Fruit fly (Drosophila melanogaster) whole organism, embryonic: ENCODE measurements around the gene tj.

Experiments
- CG12155 ChIP-seq: fragments of 200-800 bp; sonication (Bioruptor generic); optimal IDR thresholded peaks from 3 replicates; lab custom pipeline; 2016; ENCODE audit warnings: missing biosample characterization, missing genetic modification characterization
- CG13775 ChIP-seq: fragments of 200-800 bp; sonication (Bioruptor generic); optimal IDR thresholded peaks from 3 replicates; lab custom pipeline; 2017; ENCODE audit warnings: missing biosample characterization, mild to moderate bottlenecking, missing genetic modification characterization
- CG17612 ChIP-seq: fragments of 200-800 bp; sonication (Bioruptor generic); IDR thresholded peaks from 2 replicates; pipeline ENCODE4 v1.3.6; 2022; ENCODE audit warnings: missing biosample characterization, missing genetic modification characterization
- CG17802 ChIP-seq: fragments of 200-800 bp; sonication (Bioruptor generic); optimal IDR thresholded peaks from 2 replicates; lab custom pipeline; 2018; ENCODE audit warnings: missing biosample characterization, mild to moderate bottlenecking, missing genetic modification characterization, moderate library complexity
- CG17912 ChIP-seq: fragments of 200-800 bp; sonication (Bioruptor generic); optimal IDR thresholded peaks from 2 replicates; lab custom pipeline; 2018; ENCODE audit warnings: missing biosample characterization, mild to moderate bottlenecking, missing genetic modification characterization
- CG18599 ChIP-seq: fragments of 200-800 bp; sonication (Bioruptor generic); optimal IDR thresholded peaks from 3 replicates; lab custom pipeline; 2017; ENCODE audit warnings: missing biosample characterization, missing genetic modification characterization, mild to moderate bottlenecking, moderate library complexity, missing genetic modification reagents
- CG31441 ChIP-seq: fragments of 200-800 bp; sonication (Bioruptor generic); IDR thresholded peaks from 2 replicates; pipeline ENCODE4 v1.3.6; 2022; ENCODE audit warnings: missing biosample characterization, missing genetic modification characterization
- CG3726 ChIP-seq: fragments of 200-800 bp; sonication (Bioruptor generic); IDR thresholded peaks from 3 replicates; pipeline ENCODE4, ENCODE4 v1.3.6; 2022; ENCODE audit warnings: missing biosample characterization, missing genetic modification characterization
- CG3995 ChIP-seq: fragments of 200-800 bp; sonication (Bioruptor generic); optimal IDR thresholded peaks from 3 replicates; lab custom pipeline; 2016; ENCODE audit warnings: missing biosample characterization, missing genetic modification characterization
- CG5180 ChIP-seq: fragments of 200-800 bp; sonication (Bioruptor generic); optimal IDR thresholded peaks from 3 replicates; lab custom pipeline; 2017; ENCODE audit warnings: missing biosample characterization, missing genetic modification characterization, mild to moderate bottlenecking, moderate library complexity, missing genetic modification reagents
- CG6689 ChIP-seq: fragments of 200-800 bp; sonication (Bioruptor generic); IDR thresholded peaks from 2 replicates; pipeline ENCODE4 v1.3.6; 2022; ENCODE audit warnings: missing biosample characterization, missing genetic modification characterization
- CG7556 ChIP-seq: fragments of 200-800 bp; sonication (Bioruptor generic); optimal IDR thresholded peaks from 2 replicates; lab custom pipeline; 2017; ENCODE audit warnings: missing biosample characterization, mild to moderate bottlenecking, missing genetic modification characterization
- CG7745 ChIP-seq: fragments of 200-800 bp; sonication (Bioruptor generic); optimal IDR thresholded peaks from 2 replicates; lab custom pipeline; 2018; ENCODE audit warnings: missing biosample characterization, mild to moderate bottlenecking, missing genetic modification characterization, moderate library complexity
- CG8281 ChIP-seq: fragments of 200-800 bp; sonication (Bioruptor generic); optimal IDR thresholded peaks from 2 replicates; lab custom pipeline; 2018; ENCODE audit warnings: missing biosample characterization, mild to moderate bottlenecking, missing genetic modification characterization, moderate library complexity
- CG8388 ChIP-seq: fragments of 200-800 bp; sonication (Bioruptor generic); optimal IDR thresholded peaks from 2 replicates; lab custom pipeline; 2019; ENCODE audit warnings: missing biosample characterization, mild to moderate bottlenecking, missing genetic modification characterization, moderate library complexity
- CG8765 ChIP-seq: fragments of 200-800 bp; sonication (Bioruptor generic); IDR thresholded peaks from 2 replicates; pipeline ENCODE4 v1.3.6; 2022; ENCODE audit warnings: missing biosample characterization, missing genetic modification characterization
- CoRest ChIP-seq: fragments of 200-800 bp; sonication (Bioruptor generic); optimal IDR thresholded peaks from 3 replicates; lab custom pipeline; 2018; ENCODE audit warnings: missing biosample characterization, mild to moderate bottlenecking, missing genetic modification characterization, moderate library complexity
- Dip2 ChIP-seq: fragments of 200-800 bp; sonication (Bioruptor generic); IDR thresholded peaks from 2 replicates; pipeline ENCODE4 v1.3.6; 2022; ENCODE audit warnings: missing biosample characterization, missing genetic modification characterization
- ERR ChIP-seq: fragments of 200-800 bp; sonication (Bioruptor generic); optimal IDR thresholded peaks from 2 replicates; lab custom pipeline; 2016; ENCODE audit warnings: missing biosample characterization, missing genetic modification characterization
- HLH3B ChIP-seq: fragments of 200-800 bp; sonication (Bioruptor generic); IDR thresholded peaks from 2 replicates; pipeline ENCODE4 v1.3.6; 2022; ENCODE audit warnings: missing biosample characterization, missing genetic modification characterization
- HmgZ ChIP-seq: fragments of 200-800 bp; sonication (Bioruptor generic); optimal IDR thresholded peaks from 2 replicates; lab custom pipeline; 2018; ENCODE audit warnings: missing biosample characterization, mild to moderate bottlenecking, missing genetic modification characterization
- Hmx ChIP-seq: fragments of 200-800 bp; sonication (Bioruptor generic); optimal IDR thresholded peaks from 2 replicates; lab custom pipeline; 2016; ENCODE audit warnings: missing biosample characterization, missing genetic modification characterization
- Kr ChIP-seq: fragments of 200-800 bp; sonication (Bioruptor generic); optimal IDR thresholded peaks from 2 replicates; lab custom pipeline; 2017; ENCODE audit warnings: missing biosample characterization, mild to moderate bottlenecking, missing genetic modification characterization
- Lpt ChIP-seq: fragments of >200 bp; optimal IDR thresholded peaks from 2 replicates; lab custom pipeline; 2018; ENCODE audit warnings: missing biosample characterization, missing genetic modification characterization
- Rx ChIP-seq: fragments of 200-800 bp; sonication (Bioruptor generic); IDR thresholded peaks from 2 replicates; pipeline ENCODE4 v1.3.6; 2022; ENCODE audit warnings: missing biosample characterization, missing genetic modification characterization
- Stat92E ChIP-seq, 3 experiments: fragments of >200 bp in 2 of 3; fragments of 200-800 bp in 1 of 3; sonication (Bioruptor generic) in 1 of 3; optimal IDR thresholded peaks; 2 replicates each; lab custom pipeline; 2017 to 2019; ENCODE audit warnings: missing biosample characterization in 3 of 3, missing genetic modification characterization in 3 of 3, mild to moderate bottlenecking in 1 of 3, moderate library complexity in 1 of 3
- Taf1 ChIP-seq: fragments of 200-800 bp; sonication (Bioruptor generic); IDR thresholded peaks from 2 replicates; pipeline ENCODE4 v1.3.6; 2022; ENCODE audit warnings: missing biosample characterization, missing genetic modification characterization
- Xbp1 ChIP-seq: fragments of 200-800 bp; sonication (Bioruptor generic); optimal IDR thresholded peaks from 3 replicates; lab custom pipeline; 2016; ENCODE audit warnings: missing biosample characterization, mild to moderate bottlenecking, missing genetic modification characterization
- aop ChIP-seq: fragments of 200-800 bp; sonication (Bioruptor generic); IDR thresholded peaks from 2 replicates; pipeline ENCODE4 v1.3.6; 2022; ENCODE audit warnings: missing biosample characterization, missing genetic modification characterization
- ase ChIP-seq: fragments of 200-800 bp; sonication (Bioruptor generic); IDR thresholded peaks from 3 replicates; pipeline ENCODE4 v1.3.6; 2022; ENCODE audit warnings: missing biosample characterization, missing genetic modification characterization
- az2 ChIP-seq: fragments of 200-800 bp; sonication (Bioruptor generic); optimal IDR thresholded peaks from 3 replicates; lab custom pipeline; 2016; ENCODE audit warnings: missing biosample characterization, missing genetic modification characterization
- bab2 ChIP-seq: fragments of 200-800 bp; sonication (Bioruptor generic); optimal IDR thresholded peaks from 2 replicates; lab custom pipeline; 2016; ENCODE audit warnings: missing biosample characterization, missing genetic modification characterization
- caup ChIP-seq: fragments of 200-800 bp; sonication (Bioruptor generic); optimal IDR thresholded peaks from 3 replicates; lab custom pipeline; 2017; ENCODE audit warnings: missing biosample characterization, mild to moderate bottlenecking, missing genetic modification characterization, moderate library complexity; ENCODE audit not compliant: severe bottlenecking
- cg ChIP-seq: fragments of 200-800 bp; sonication (Bioruptor generic); optimal IDR thresholded peaks from 3 replicates; lab custom pipeline; 2019; ENCODE audit warnings: missing biosample characterization, mild to moderate bottlenecking, missing genetic modification characterization, moderate library complexity
- crol ChIP-seq: fragments of 200-800 bp; sonication (Bioruptor generic); IDR thresholded peaks from 2 replicates; pipeline ENCODE4 v1.3.6; 2022; ENCODE audit warnings: missing biosample characterization, missing genetic modification characterization
- esg ChIP-seq: fragments of 200-800 bp; sonication (Bioruptor generic); conservative IDR thresholded peaks from 2 replicates; pipeline ENCODE4 v1.3.6; 2022; ENCODE audit warnings: missing biosample characterization, missing genetic modification characterization
- ind ChIP-seq: fragments of 200-800 bp; sonication (Bioruptor generic); optimal IDR thresholded peaks from 3 replicates; lab custom pipeline; 2016; ENCODE audit warnings: missing biosample characterization, missing genetic modification characterization
- insv ChIP-seq, 2 experiments: fragments of 200-800 bp; sonication (Bioruptor generic); optimal IDR thresholded peaks; 3 replicates each; lab custom pipeline; 2016 to 2018; ENCODE audit warnings: missing biosample characterization in 2 of 2, missing genetic modification characterization in 2 of 2
- knrl ChIP-seq: fragments of 200-800 bp; sonication (Bioruptor generic); IDR thresholded peaks from 3 replicates; pipeline ENCODE4 v1.3.6; 2022; ENCODE audit warnings: missing biosample characterization, missing genetic modification characterization; ENCODE audit not compliant: partially characterized antibody
- lola ChIP-seq, 3 experiments: fragments of >200 bp in 2 of 3; fragments of 200-800 bp in 1 of 3; sonication (Bioruptor generic) in 1 of 3; optimal IDR thresholded peaks; 2 replicates each; lab custom pipeline; 2017 to 2019; ENCODE audit warnings: missing biosample characterization in 3 of 3, missing genetic modification characterization in 3 of 3, mild to moderate bottlenecking in 1 of 3, moderate library complexity in 1 of 3
- mam ChIP-seq: fragments of 200-800 bp; sonication (Bioruptor generic); optimal IDR thresholded peaks from 3 replicates; lab custom pipeline; 2016; ENCODE audit warnings: missing biosample characterization, missing genetic modification characterization
- nau ChIP-seq: fragments of 200-800 bp; sonication (Bioruptor generic); optimal IDR thresholded peaks from 3 replicates; lab custom pipeline; 2017; ENCODE audit warnings: missing biosample characterization, mild to moderate bottlenecking, missing genetic modification characterization, missing genetic modification reagents
- salm ChIP-seq: fragments of 200-800 bp; sonication (Bioruptor generic); optimal IDR thresholded peaks from 2 replicates; lab custom pipeline; 2018; ENCODE audit warnings: missing biosample characterization, mild to moderate bottlenecking, missing genetic modification characterization
- sim ChIP-seq: fragments of 200-800 bp; sonication (Bioruptor generic); IDR thresholded peaks from 2 replicates; pipeline ENCODE4 v1.3.6; 2022; ENCODE audit warnings: missing biosample characterization, missing genetic modification characterization
- sna ChIP-seq: fragments of 200-800 bp; sonication (Bioruptor generic); IDR thresholded peaks from 2 replicates; pipeline ENCODE4 v1.3.6; 2022; ENCODE audit warnings: missing biosample characterization, missing genetic modification characterization; ENCODE audit not compliant: partially characterized antibody
- sob ChIP-seq: fragments of 200-800 bp; sonication (Bioruptor generic); IDR thresholded peaks from 2 replicates; pipeline ENCODE4 v1.3.6; 2022; ENCODE audit warnings: missing biosample characterization, missing genetic modification characterization
- sug ChIP-seq: fragments of 200-800 bp; optimal IDR thresholded peaks from 2 replicates; lab custom pipeline; 2019; ENCODE audit warnings: missing biosample characterization, mild to moderate bottlenecking, missing genetic modification characterization, moderate library complexity
- tin ChIP-seq: fragments of 200-800 bp; sonication (Bioruptor generic); optimal IDR thresholded peaks from 3 replicates; lab custom pipeline; 2016; ENCODE audit warnings: missing biosample characterization, missing genetic modification characterization
- tna ChIP-seq: fragments of 200-800 bp; sonication (Bioruptor generic); IDR thresholded peaks from 2 replicates; pipeline ENCODE4 v1.3.6; 2022; ENCODE audit warnings: missing biosample characterization, missing genetic modification characterization; ENCODE audit not compliant: partially characterized antibody

tj gene

dm6 chr2L:19423467-19424122 is 40.5 kb upstream of the tj start, which contains the start of the genes Alp12 and CG13085 (continued):
- TF ChIP-seq caup (GFP tag; lab: Kevin White, UChicago) (peak; percentile 97), aop (GFP tag; lab: Robert Waterston, UW) (peak; percentile 36), ase (GFP tag; lab: Robert Waterston, UW) (peak; percentile 89), Rx (GFP tag; lab: Robert Waterston, UW) (peak; percentile 88), Kr (GFP tag; lab: Kevin White, UChicago) (no peak), CoRest (peak; percentile 99), ind (peak; percentile 96), CG6689 (GFP tag; lab: Robert Waterston, UW) (peak; percentile 98), CG18599 (GFP tag; lab: Kevin White, UChicago) (peak; percentile 99), CG8281 (tag; lab: Kevin White, UChicago) (peak; percentile 93), CG8388 (GFP tag; lab: Kevin White, UChicago) (peak; percentile 97), cg (peak; percentile 5), CG17802 (tag; lab: Kevin White, UChicago) (peak; percentile 82), sim (GFP tag; lab: Robert Waterston, UW) (peak; percentile 75), CG3726 (GFP tag; lab: Robert Waterston, UW) (peak; percentile 92), HLH3B (GFP tag; lab: Robert Waterston, UW) (peak; percentile 93), lola (GFP tag; optimal IDR thresholded peaks at IDR 0.05; lab: Kevin White, UChicago) (peak in 2 of 3 experiments; percentile 49 to 97), bab2 (GFP tag; lab: Kevin White, UChicago) (peak; percentile 94), esg (GFP tag; lab: Robert Waterston, UW) (peak; percentile 96), Taf1 (peak; percentile 90), Xbp1 (GFP tag; lab: Kevin White, UChicago) (peak; percentile 98), salm (tag; lab: Kevin White, UChicago) (peak; percentile 97), az2 (GFP tag; lab: Kevin White, UChicago) (peak; percentile 98), sna (GFP tag; lab: Robert Waterston, UW) (no peak), CG12155 (GFP tag; lab: Kevin White, UChicago) (peak; percentile 95), CG13775 (GFP tag; lab: Kevin White, UChicago) (peak; percentile 98), CG17912 (GFP tag; lab: Kevin White, UChicago) (peak; percentile 81), sug (tag; lab: Kevin White, UChicago) (peak; percentile 98), Hmx (GFP tag; lab: Kevin White, UChicago) (peak; percentile 90), nau (GFP tag; lab: Kevin White, UChicago) (peak; percentile 99), crol (GFP tag; lab: Robert Waterston, UW) (peak; percentile 76), tna (peak; percentile 15; the same call in 1 of the 2 replicates), ERR (GFP tag; lab: Kevin White, UChicago) (peak; percentile 84), HmgZ (tag; lab: Kevin White, UChicago) (peak; percentile 98), Lpt (GFP tag; lab: Kevin White, UChicago) (no peak), CG17612 (GFP tag; lab: Robert Waterston, UW) (peak; percentile 89), sob (GFP tag; lab: Robert Waterston, UW) (peak; percentile 97), knrl (no peak), Dip2 (GFP tag; lab: Robert Waterston, UW) (peak; percentile 75; the same call in 1 of the 2 replicates), CG7556 (GFP tag; lab: Kevin White, UChicago) (peak; percentile 100), CG5180 (peak; percentile 94), CG3995 (GFP tag; lab: Kevin White, UChicago) (peak; percentile 75), CG7745 (tag; lab: Kevin White, UChicago) (peak; percentile 59), CG8765 (peak; percentile 67), insv (GFP tag; optimal IDR thresholded peaks at IDR 0.05; lab: Kevin White, UChicago) (peak; percentile 54 to 84), tin (GFP tag; lab: Kevin White, UChicago) (peak; percentile 96), mam (GFP tag; lab: Kevin White, UChicago) (peak; percentile 88), Stat92E (GFP tag; optimal IDR thresholded peaks at IDR 0.05; lab: Kevin White, UChicago) (peak in 1 of 3 experiments; percentile 93), CG31441 (GFP tag; lab: Robert Waterston, UW) (peak; percentile 96)
